Worm (Caenorhabditis elegans): ENCODE data around the gene W05E10.2.

Gene W05E10.2

ce11 chrV:11644166-11644565 lies 42.8 kb upstream of the W05E10.2 start, which contains the start of gene bir-1 (continued):
- TF ChIP-seq swsn-7 (tag; optimal IDR thresholded peaks at IDR 0.05) (peak; percentile 54), fkh-8 (tag; optimal IDR thresholded peaks at IDR 0.05) (peak; percentile 59), nhr-47 (tag; optimal IDR thresholded peaks at IDR 0.05) (peak; percentile 68), lin-39 (tag; optimal IDR thresholded peaks at IDR 0.05) (no peak), nhr-20 (tag; optimal IDR thresholded peaks at IDR 0.05) (peak; percentile 49), mdl-1 (tag; optimal IDR thresholded peaks at IDR 0.05) (peak in 1 of 2 experiments; percentile 84), unc-86 (tag; optimal IDR thresholded peaks at IDR 0.05) (peak; percentile 33), mab-9 (GFP tag; IDR thresholded peaks at IDR 0.05) (peak; percentile 11; the same call in 1 of the 2 replicates), aha-1 (tag; optimal IDR thresholded peaks at IDR 0.05) (no peak), zag-1 (tag; optimal IDR thresholded peaks at IDR 0.05) (no peak), fkh-10 (GFP tag; optimal IDR thresholded peaks at IDR 0.05) (no peak), nhr-84 (tag; optimal IDR thresholded peaks at IDR 0.05) (no peak), ceh-8 (GFP tag; optimal IDR thresholded peaks at IDR 0.05) (no peak), blmp-1 (tag; optimal IDR thresholded peaks at IDR 0.05) (peak; percentile 65), ceh-82 (tag; optimal IDR thresholded peaks at IDR 0.05) (peak in 1 of 3 experiments; percentile 76), Y116A8C.19 (tag; optimal IDR thresholded peaks at IDR 0.05; ENCODE audit: borderline replicate concordance) (no peak), efl-1 (optimal IDR thresholded peaks at IDR 0.05) (peak; percentile 79 to 85), efl-1 (GFP tag; optimal IDR thresholded peaks at IDR 0.05 in 1 of 2) (peak; percentile 82 to 96), nhr-71 (tag; optimal IDR thresholded peaks at IDR 0.05) (peak; percentile 79), snpc-4 (tag; optimal IDR thresholded peaks at IDR 0.05) (peak; percentile 50), fos-1 (tag; optimal IDR thresholded peaks at IDR 0.05) (peak; percentile 25), nhr-237 (tag; optimal IDR thresholded peaks at IDR 0.05) (no peak), mef-2 (tag; optimal IDR thresholded peaks at IDR 0.05) (no peak), C04F5.9 (tag; optimal IDR thresholded peaks at IDR 0.05) (no peak), grh-1 (GFP tag; IDR thresholded peaks at IDR 0.05) (no peak), lsy-2 (tag; optimal IDR thresholded peaks at IDR 0.05) (peak; percentile 52 to 80), C34B4.2 (tag; optimal IDR thresholded peaks at IDR 0.05) (no peak), sptf-1 (tag; optimal IDR thresholded peaks at IDR 0.05) (no peak), tbx-2 (tag; optimal IDR thresholded peaks at IDR 0.05) (peak; percentile 68), unc-98 (GFP tag; IDR thresholded peaks at IDR 0.05) (no peak), rnt-1 (tag; optimal IDR thresholded peaks at IDR 0.05) (peak; percentile 91), ztf-11 (tag; optimal IDR thresholded peaks at IDR 0.05) (peak in 1 of 2 experiments; percentile 60), nhr-12 (tag; optimal IDR thresholded peaks at IDR 0.05) (no peak), jun-1 (tag; optimal IDR thresholded peaks at IDR 0.05) (no peak), hlh-17 (GFP tag; optimal IDR thresholded peaks at IDR 0.05; ENCODE audit: borderline replicate concordance) (no peak), tlp-1 (tag; optimal IDR thresholded peaks at IDR 0.05) (no peak), unc-130 (tag; optimal IDR thresholded peaks at IDR 0.05) (peak; percentile 55), nhr-11 (tag; optimal IDR thresholded peaks at IDR 0.05) (no peak), ceh-88 (GFP tag; IDR thresholded peaks at IDR 0.05) (no peak), lin-35 (GFP tag; optimal IDR thresholded peaks at IDR 0.05) (peak; percentile 76 to 89), ets-5 (GFP tag; IDR thresholded peaks at IDR 0.05) (no peak), nhr-85 (tag) (peak; percentile 62), pax-3 (tag; optimal IDR thresholded peaks at IDR 0.05) (peak; percentile 60), egl-13 (tag; optimal IDR thresholded peaks at IDR 0.05) (peak; percentile 29), ztf-4 (tag; optimal IDR thresholded peaks at IDR 0.05) (no peak), egl-27 (tag; optimal IDR thresholded peaks at IDR 0.05) (no peak), nhr-76 (tag; optimal IDR thresholded peaks at IDR 0.05) (no peak), hlh-4 (tag; optimal IDR thresholded peaks at IDR 0.05) (no peak), sup-37 (GFP tag; optimal IDR thresholded peaks at IDR 0.05) (no peak), unc-62 (GFP tag; optimal IDR thresholded peaks at IDR 0.05) (no peak), pqm-1 (tag; optimal IDR thresholded peaks at IDR 0.05) (no peak), elt-2 (tag; optimal IDR thresholded peaks at IDR 0.05) (no peak), isw-1 (GFP tag; IDR thresholded peaks at IDR 0.05) (peak; percentile 60), nhr-77 (tag; optimal IDR thresholded peaks at IDR 0.05) (peak; percentile 18)
